Fruit fly (Drosophila melanogaster): ENCODE measurements around the gene CG3942.

Gene CG3942

DNA sequence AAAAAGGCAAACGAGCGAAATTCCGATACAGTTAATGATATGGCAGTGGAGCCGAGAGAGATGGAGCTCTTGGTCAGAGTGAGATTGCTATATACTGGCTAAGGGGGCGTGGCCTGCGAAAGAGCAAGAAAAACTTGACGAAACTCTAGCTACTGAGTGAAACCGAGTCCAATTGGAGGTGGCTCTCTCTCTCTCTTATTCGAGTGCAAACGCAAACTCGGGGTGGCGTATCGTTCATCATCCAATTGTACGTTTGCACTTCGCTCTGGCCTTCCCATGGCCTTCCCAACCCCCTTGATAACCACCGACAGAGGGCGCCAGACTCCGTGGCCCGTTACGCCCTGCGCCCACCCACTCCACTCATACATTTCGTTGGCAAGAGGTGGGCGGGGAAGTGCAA lies 25.0 kb downstream of the CG3942 start:
- TF ChIP-seq CG13204 (GFP tag; optimal IDR thresholded peaks at IDR 0.05) (peak; percentile 3), fd96Ca (GFP tag; IDR thresholded peaks at IDR 0.05) (no peak), D1 (tag; optimal IDR thresholded peaks at IDR 0.05) (no peak), EcR (GFP tag; optimal IDR thresholded peaks at IDR 0.05) (peak; percentile 20)

DNA sequence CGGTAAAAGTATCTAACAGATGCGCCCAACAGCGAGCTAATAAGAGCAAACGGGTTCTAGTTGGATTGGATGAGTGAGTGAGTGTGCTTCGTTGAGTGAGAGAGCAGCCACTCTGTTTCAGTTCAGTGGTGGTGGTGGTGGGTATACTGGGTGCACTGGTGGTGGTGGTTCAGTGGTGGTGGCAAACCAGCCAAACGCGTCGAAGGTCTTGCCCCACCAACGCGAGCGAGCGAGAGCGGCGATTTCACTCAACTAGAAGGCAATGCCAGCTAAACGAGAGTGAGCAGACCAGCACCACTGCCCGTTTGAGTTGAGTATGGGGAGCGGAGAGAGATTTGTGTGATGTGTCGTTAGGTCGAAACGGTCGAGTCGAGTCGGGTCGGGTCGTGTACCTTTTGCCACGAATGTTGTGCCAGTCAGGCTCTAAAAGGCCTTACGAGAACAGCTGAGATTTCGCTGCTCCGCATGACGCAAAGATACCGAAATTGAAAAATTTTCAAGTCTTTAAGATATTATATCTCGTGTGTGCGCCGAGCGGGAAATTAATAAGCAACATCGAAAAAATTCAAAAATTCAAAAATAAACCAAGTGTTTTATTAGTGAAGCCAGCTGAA lies 26.8 kb downstream of the CG3942 start:
- TF ChIP-seq Ets98B (GFP tag; IDR thresholded peaks at IDR 0.05) (peak; percentile 25; the same call in 1 of the 2 replicates), CG14655 (GFP tag; optimal IDR thresholded peaks at IDR 0.05) (no peak), CG13204 (GFP tag; optimal IDR thresholded peaks at IDR 0.05) (peak; percentile 42), EcR (GFP tag; optimal IDR thresholded peaks at IDR 0.05) (peak; percentile 92), CG12605 (GFP tag; IDR thresholded peaks at IDR 0.05) (peak; percentile 47; the same call in 1 of the 2 replicates), D1 (tag; optimal IDR thresholded peaks at IDR 0.05) (no peak), CG32121 (GFP tag; IDR thresholded peaks at IDR 0.05) (peak; percentile 61), Pif1A (GFP tag; optimal IDR thresholded peaks at IDR 0.05) (no peak)

- TF ChIP-seq EcR (GFP tag; optimal IDR thresholded peaks at IDR 0.05) (no peak), Snoo (tag; optimal IDR thresholded peaks at IDR 0.05) (no peak), Ets98B (GFP tag; IDR thresholded peaks at IDR 0.05) (no peak), fd96Ca (GFP tag; IDR thresholded peaks at IDR 0.05) (no peak), CG4496 (GFP tag; IDR thresholded peaks at IDR 0.05) (no peak), CG34367 (tag; optimal IDR thresholded peaks at IDR 0.05) (no peak), CG12605 (GFP tag; IDR thresholded peaks at IDR 0.05) (no peak), Pif1B (GFP tag; optimal IDR thresholded peaks at IDR 0.05) (no peak), CG15710 (tag; optimal IDR thresholded peaks at IDR 0.05) (no peak), CG9948 (tag; optimal IDR thresholded peaks at IDR 0.05) (no peak), CG13204 (GFP tag; optimal IDR thresholded peaks at IDR 0.05) (no peak), gl (tag; optimal IDR thresholded peaks at IDR 0.05) (no peak), CG14655 (GFP tag; optimal IDR thresholded peaks at IDR 0.05) (no peak), CG8301 (tag; optimal IDR thresholded peaks at IDR 0.05) (no peak), CG32121 (GFP tag; IDR thresholded peaks at IDR 0.05) (no peak)
Observed at dm6 chr3R:12285589-12285988, 31.6 kb downstream of the CG3942 start.

DNA sequence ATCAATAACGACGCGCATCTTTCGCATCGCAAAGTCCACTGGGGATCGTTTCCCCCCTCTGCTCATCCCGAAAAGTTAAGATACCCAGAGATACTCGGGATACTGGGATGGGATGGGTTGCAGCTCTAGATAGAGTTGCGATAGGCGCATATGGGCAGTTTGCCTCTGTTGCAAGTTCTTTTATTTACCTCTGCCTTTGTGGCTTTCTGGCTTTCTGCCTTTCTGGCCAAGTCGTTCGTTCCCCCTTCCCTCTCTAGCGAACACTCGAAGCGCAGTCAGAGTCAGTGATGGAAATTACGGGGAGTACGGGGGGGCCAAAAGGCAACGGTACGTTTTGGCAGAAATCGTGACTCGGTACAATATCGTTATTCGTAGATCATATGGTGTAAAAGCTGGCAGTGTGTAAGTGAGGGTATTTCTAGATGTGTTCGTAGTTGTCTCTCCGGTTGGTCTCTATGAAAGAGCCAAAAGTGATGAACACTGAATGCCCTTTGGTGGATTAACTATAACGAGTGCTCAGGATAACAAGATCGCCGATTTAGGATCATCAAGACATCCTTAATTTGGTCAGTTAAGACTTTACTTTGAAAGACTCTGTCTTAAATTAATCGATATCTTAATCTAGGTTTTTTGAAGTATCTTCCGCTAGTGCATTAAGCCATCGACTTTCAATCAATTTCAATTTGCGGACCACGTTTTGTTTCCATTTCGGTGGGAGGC lies 34.8 kb downstream of the CG3942 start:
- TF ChIP-seq CG10348 (GFP tag; IDR thresholded peaks at IDR 0.05) (no peak), Ets98B (GFP tag; IDR thresholded peaks at IDR 0.05) (no peak; the same call in 1 of the 2 replicates), CG13204 (GFP tag; optimal IDR thresholded peaks at IDR 0.05) (peak; percentile 57), CG17806 (tag; optimal IDR thresholded peaks at IDR 0.05) (peak; percentile 35), CG9948 (tag; optimal IDR thresholded peaks at IDR 0.05) (peak; percentile 41), CG12605 (GFP tag; IDR thresholded peaks at IDR 0.05) (no peak), D1 (tag; optimal IDR thresholded peaks at IDR 0.05) (no peak), Pif1A (GFP tag; optimal IDR thresholded peaks at IDR 0.05) (no peak), CG15710 (tag; optimal IDR thresholded peaks at IDR 0.05) (no peak), CG34367 (tag; optimal IDR thresholded peaks at IDR 0.05) (no peak), Pif1B (GFP tag; optimal IDR thresholded peaks at IDR 0.05) (no peak), gl (tag; optimal IDR thresholded peaks at IDR 0.05) (no peak), CG14655 (GFP tag; optimal IDR thresholded peaks at IDR 0.05) (peak; percentile 48), EcR (GFP tag; optimal IDR thresholded peaks at IDR 0.05) (no peak), Snoo (tag; optimal IDR thresholded peaks at IDR 0.05) (no peak), rn (GFP tag; IDR thresholded peaks at IDR 0.05) (no peak), CG4496 (GFP tag; IDR thresholded peaks at IDR 0.05) (0 out of 3 replicates have a peak, but pooled peaks have one; percentile 46), CG32121 (GFP tag; IDR thresholded peaks at IDR 0.05) (no peak), fd96Ca (GFP tag; IDR thresholded peaks at IDR 0.05) (0 out of 3 replicates have a peak, but pooled peaks have one; percentile 19), CG8159 (tag; optimal IDR thresholded peaks at IDR 0.05) (peak; percentile 54), CG8301 (tag; optimal IDR thresholded peaks at IDR 0.05) (peak; percentile 32)

- TF ChIP-seq CG17806 (tag; optimal IDR thresholded peaks at IDR 0.05) (no peak), CG32121 (GFP tag; IDR thresholded peaks at IDR 0.05) (peak; percentile 54)
Observed at dm6 chr3R:12290466-12291237, 36.7 kb downstream of the CG3942 start.

DNA sequence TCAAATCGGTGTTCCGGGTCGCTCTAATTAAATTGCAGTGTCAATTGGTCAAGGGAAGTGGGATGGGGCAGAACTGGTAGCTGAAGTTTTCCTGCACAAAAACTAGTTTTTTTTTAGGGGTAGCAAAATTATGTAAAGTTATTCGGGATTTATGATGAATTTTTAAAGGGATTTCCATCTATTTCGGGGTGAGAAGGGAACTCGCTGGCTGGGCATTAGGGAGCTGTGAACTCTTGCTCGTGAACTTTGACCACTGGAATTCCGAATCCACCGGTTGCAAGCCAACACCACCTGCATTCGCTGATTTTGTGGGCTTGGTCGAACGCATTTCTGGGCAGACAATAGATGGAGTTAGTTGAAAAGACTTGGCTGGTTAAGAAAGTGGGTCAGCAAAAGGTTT lies 37.9 kb downstream of the CG3942 start:
- TF ChIP-seq CG4496 (GFP tag; IDR thresholded peaks at IDR 0.05) (no peak), CG17806 (tag; optimal IDR thresholded peaks at IDR 0.05) (no peak), CG32121 (GFP tag; IDR thresholded peaks at IDR 0.05) (no peak), Ets98B (GFP tag; IDR thresholded peaks at IDR 0.05) (no peak), Pif1A (GFP tag; optimal IDR thresholded peaks at IDR 0.05) (no peak), CG34367 (tag; optimal IDR thresholded peaks at IDR 0.05) (no peak), CG12605 (GFP tag; IDR thresholded peaks at IDR 0.05) (no peak), CG9948 (tag; optimal IDR thresholded peaks at IDR 0.05) (no peak), fd96Ca (GFP tag; IDR thresholded peaks at IDR 0.05) (no peak), Snoo (tag; optimal IDR thresholded peaks at IDR 0.05) (no peak), D1 (tag; optimal IDR thresholded peaks at IDR 0.05) (no peak), CG15710 (tag; optimal IDR thresholded peaks at IDR 0.05) (no peak), CG13204 (GFP tag; optimal IDR thresholded peaks at IDR 0.05) (no peak), gl (tag; optimal IDR thresholded peaks at IDR 0.05) (no peak), CG8159 (tag; optimal IDR thresholded peaks at IDR 0.05) (no peak), CG8301 (tag; optimal IDR thresholded peaks at IDR 0.05) (no peak), rn (GFP tag; IDR thresholded peaks at IDR 0.05) (no peak), CG14655 (GFP tag; optimal IDR thresholded peaks at IDR 0.05) (no peak), CG10348 (GFP tag; IDR thresholded peaks at IDR 0.05) (no peak)
